Worm (Caenorhabditis elegans): Measurements from ENCODE around the gene F33G12.6.

DNA sequence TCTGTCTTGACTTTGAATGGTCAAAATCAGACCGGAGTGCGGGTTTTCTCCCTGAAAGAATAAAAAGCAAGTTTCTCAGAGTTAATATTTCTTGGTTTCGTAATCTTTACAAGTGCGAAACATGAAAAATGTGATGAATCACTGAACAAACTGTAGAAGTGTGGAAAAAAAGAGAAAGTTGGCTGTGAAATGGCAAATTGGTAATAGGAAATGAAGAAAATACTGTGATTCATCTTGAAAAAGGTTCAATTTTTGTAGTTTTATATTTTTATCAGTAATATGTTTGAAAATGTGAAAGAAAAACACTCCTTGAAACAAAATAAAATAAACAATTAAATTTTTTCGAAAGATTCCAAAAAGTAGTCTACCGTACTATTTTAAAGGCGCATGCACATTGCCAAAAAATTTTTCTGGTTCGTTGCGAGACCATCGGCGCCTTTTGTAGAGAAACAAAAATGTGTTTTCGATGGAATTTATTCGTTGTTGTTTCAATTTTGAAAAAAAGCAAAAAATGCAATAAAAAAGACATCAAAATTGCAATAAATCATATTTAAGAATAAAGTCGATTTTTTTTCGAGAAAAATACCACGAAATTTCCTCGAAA, 42.0 kb downstream of the F33G12.6 start, which contains the start of gene pld-1:
- TF ChIP-seq flh-1 (GFP tag; optimal IDR thresholded peaks at IDR 0.05) (no peak), unc-120 (tag; optimal IDR thresholded peaks at IDR 0.05; ENCODE audit: poor library complexity, severe bottlenecking) (no peak), sptf-1 (tag; optimal IDR thresholded peaks at IDR 0.05) (no peak), lsy-2 (tag; optimal IDR thresholded peaks at IDR 0.05) (no peak), nhr-12 (tag; optimal IDR thresholded peaks at IDR 0.05) (no peak), ztf-11 (tag; optimal IDR thresholded peaks at IDR 0.05) (no peak), unc-39 (tag; optimal IDR thresholded peaks at IDR 0.05) (no peak), pha-4 (tag; optimal IDR thresholded peaks at IDR 0.05) (no peak)
